Fruit fly (Drosophila melanogaster): Measurements from ENCODE around the gene CG6833.

dm6 chr3L:14078227-14078626 is 27.2 kb downstream of the CG6833 start:
- TF ChIP-seq CG8478 (optimal IDR thresholded peaks at IDR 0.05) (no peak), CTCF (optimal IDR thresholded peaks at IDR 0.05) (no peak)
